Fruit fly (Drosophila melanogaster): Measurements from ENCODE around the gene CG11837.
A peak's percentile ranks its signal among the peaks of the same experiment; 100 is the strongest.

Gene CG11837

DNA sequence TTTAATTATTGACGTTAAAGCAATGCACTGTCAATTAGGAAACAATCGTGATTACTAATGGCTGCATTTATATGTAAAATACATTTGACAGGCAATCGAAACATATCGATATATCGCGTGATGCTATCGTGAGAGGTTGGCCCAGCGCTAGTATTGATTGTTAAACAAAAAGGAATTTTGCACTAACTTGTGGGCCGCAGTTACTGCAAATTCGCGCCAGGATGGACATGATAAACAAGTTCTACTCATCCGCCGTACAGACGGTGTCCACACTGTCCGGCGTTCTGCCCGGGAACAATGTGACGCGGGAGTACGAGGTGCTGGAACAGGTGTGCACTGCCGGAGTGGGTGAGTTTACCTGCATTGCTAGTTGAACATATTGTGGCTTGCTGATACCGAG is 22.2 kb upstream of the CG11837 start, which contains the start of the genes eIF4E6 and CG1951 (continued):
- no peak for TF ChIP-seq Hr51 (GFP tag; optimal IDR thresholded peaks at IDR 0.05)
- TF ChIP-seq CG12659 (GFP tag; optimal IDR thresholded peaks at IDR 0.05) = peak; percentile 59
- no peak for TF ChIP-seq Lhr (GFP tag; optimal IDR thresholded peaks at IDR 0.05)
- TF ChIP-seq her (GFP tag; optimal IDR thresholded peaks at IDR 0.05) = no peak
- no peak for TF ChIP-seq CG18619 (GFP tag; optimal IDR thresholded peaks at IDR 0.05)
- no peak for TF ChIP-seq Nf-YA (GFP tag; IDR thresholded peaks at IDR 0.05)
- TF ChIP-seq psq (GFP tag; optimal IDR thresholded peaks at IDR 0.05) = no peak
- no peak for TF ChIP-seq Hey (tag; optimal IDR thresholded peaks at IDR 0.05)
- TF ChIP-seq fd3F (GFP tag; optimal IDR thresholded peaks at IDR 0.05) = no peak
- no peak for TF ChIP-seq aop (GFP tag; IDR thresholded peaks at IDR 0.05)
- TF ChIP-seq lbe (GFP tag; optimal IDR thresholded peaks at IDR 0.05) = no peak
- TF ChIP-seq CG9876 (GFP tag; optimal IDR thresholded peaks at IDR 0.05) = no peak
- TF ChIP-seq Hr39 (optimal IDR thresholded peaks at IDR 0.05) = no peak
- TF ChIP-seq sens (GFP tag) = no peak
- no peak for TF ChIP-seq Ets65A (GFP tag)
- TF ChIP-seq z (GFP tag; IDR thresholded peaks at IDR 0.05) = no peak
- TF ChIP-seq CG11504 (tag; optimal IDR thresholded peaks at IDR 0.05) = no peak
- peak; percentile 89 for TF ChIP-seq Dref (GFP tag; IDR thresholded peaks at IDR 0.05)
- no peak for TF ChIP-seq tio (GFP tag; optimal IDR thresholded peaks at IDR 0.05)
- peak; percentile 57 for TF ChIP-seq YL-1 (GFP tag; optimal IDR thresholded peaks at IDR 0.05)
- no peak for TF ChIP-seq sisA (GFP tag; IDR thresholded peaks at IDR 0.05)
- TF ChIP-seq CrebB (tag; optimal IDR thresholded peaks at IDR 0.05) = no peak
- TF ChIP-seq CG6791 (GFP tag; IDR thresholded peaks at IDR 0.05; ENCODE audit: partially characterized antibody) = peak; percentile 96
- TF ChIP-seq pros (GFP tag; optimal IDR thresholded peaks at IDR 0.05) = no peak
- no peak for TF ChIP-seq slp2 (GFP tag; optimal IDR thresholded peaks at IDR 0.05)
- no peak for TF ChIP-seq Rx (GFP tag; IDR thresholded peaks at IDR 0.05)
- no peak for TF ChIP-seq Six4 (GFP tag; optimal IDR thresholded peaks at IDR 0.05)
- TF ChIP-seq CG4854 (GFP tag; optimal IDR thresholded peaks at IDR 0.05) = no peak
- no peak for TF ChIP-seq CG9797 (GFP tag; optimal IDR thresholded peaks at IDR 0.05)
- no peak for TF ChIP-seq Chrac-16 (GFP tag; optimal IDR thresholded peaks at IDR 0.05)
- no peak for TF ChIP-seq dmrt11E (tag; optimal IDR thresholded peaks at IDR 0.05)
- no peak for TF ChIP-seq ranshi (GFP tag; IDR thresholded peaks at IDR 0.05)
- TF ChIP-seq Stat92E (GFP tag; optimal IDR thresholded peaks at IDR 0.05) = no peak
- TF ChIP-seq CG18011 (GFP tag; optimal IDR thresholded peaks at IDR 0.05) = no peak
- no peak for TF ChIP-seq gem (tag; optimal IDR thresholded peaks at IDR 0.05)
- TF ChIP-seq Eip74EF (GFP tag; optimal IDR thresholded peaks at IDR 0.05) = no peak
- TF ChIP-seq CG2116 (GFP tag; optimal IDR thresholded peaks at IDR 0.05) = peak; percentile 76
- no peak for TF ChIP-seq Jarid2 (GFP tag; optimal IDR thresholded peaks at IDR 0.05)
- no peak for TF ChIP-seq h (optimal IDR thresholded peaks at IDR 0.05)
- TF ChIP-seq bab2 (GFP tag; optimal IDR thresholded peaks at IDR 0.05) = no peak
- TF ChIP-seq CG12236 (GFP tag; optimal IDR thresholded peaks at IDR 0.05) = no peak
- TF ChIP-seq CG14965 (GFP tag; optimal IDR thresholded peaks at IDR 0.05; ENCODE audit: borderline replicate concordance) = no peak
- no peak for TF ChIP-seq CG3995 (GFP tag; optimal IDR thresholded peaks at IDR 0.05)
- TF ChIP-seq CG30403 (GFP tag; optimal IDR thresholded peaks at IDR 0.05) = no peak
- no peak for TF ChIP-seq ERR (GFP tag; optimal IDR thresholded peaks at IDR 0.05)
- no peak for TF ChIP-seq CG33557 (GFP tag; optimal IDR thresholded peaks at IDR 0.05)
- no peak for TF ChIP-seq Hsf (GFP tag; optimal IDR thresholded peaks at IDR 0.05)
- no peak for TF ChIP-seq CG4424 (GFP tag; optimal IDR thresholded peaks at IDR 0.05)
- peak; percentile 96 for TF ChIP-seq CG42726 (GFP tag; IDR thresholded peaks at IDR 0.05; ENCODE audit: partially characterized antibody)
- TF ChIP-seq ara (GFP tag; IDR thresholded peaks at IDR 0.05) = no peak
- TF ChIP-seq gro (GFP tag; optimal IDR thresholded peaks at IDR 0.05) = peak; percentile 50
- no peak for TF ChIP-seq slbo (GFP tag; IDR thresholded peaks at IDR 0.05)
- TF ChIP-seq klu (GFP tag; IDR thresholded peaks at IDR 0.05) = no peak

All from whole organism, embryonic.